Fruit fly (Drosophila melanogaster) whole organism, embryonic: Measurements from ENCODE around the gene CAHbeta.

Experiments used
- Blimp-1 ChIP-seq: fragments of 200-800 bp; sonication (Bioruptor generic); optimal IDR thresholded peaks from 3 replicates; lab custom pipeline; 2018; ENCODE audit warnings: missing biosample characterization, missing genetic modification characterization, mild to moderate bottlenecking, moderate library complexity, missing genetic modification reagents
- CG10366 ChIP-seq: fragments of 200-800 bp; sonication (Bioruptor generic); IDR thresholded peaks from 2 replicates; pipeline ENCODE4 v1.3.6; 2022; ENCODE audit warnings: missing biosample characterization, missing genetic modification characterization
- CG11398 ChIP-seq: fragments of 200-800 bp; sonication (Bioruptor generic); optimal IDR thresholded peaks from 2 replicates; lab custom pipeline; 2016; ENCODE audit warnings: missing biosample characterization, missing genetic modification characterization
- CG11560 ChIP-seq: fragments of 200-800 bp; sonication (Bioruptor generic); IDR thresholded peaks from 3 replicates; pipeline ENCODE4 v1.3.6; 2022; ENCODE audit warnings: missing biosample characterization, missing genetic modification characterization
- CG12071 ChIP-seq: fragments of 200-800 bp; sonication (Bioruptor generic); optimal IDR thresholded peaks from 3 replicates; lab custom pipeline; 2018; ENCODE audit warnings: missing biosample characterization, mild to moderate bottlenecking, missing genetic modification characterization
- CG12219 ChIP-seq: fragments of 200-800 bp; sonication (Bioruptor generic); optimal IDR thresholded peaks from 3 replicates; lab custom pipeline; 2018; ENCODE audit warnings: missing biosample characterization, mild to moderate bottlenecking, missing genetic modification characterization
- CG12659 ChIP-seq: fragments of 200-800 bp; sonication (Bioruptor generic); optimal IDR thresholded peaks from 3 replicates; lab custom pipeline; 2017; ENCODE audit warnings: mild to moderate bottlenecking, missing biosample characterization, missing genetic modification reagents, missing genetic modification characterization
- CG14965 ChIP-seq: fragments of 200-800 bp; sonication (Bioruptor generic); optimal IDR thresholded peaks from 2 replicates; lab custom pipeline; 2016; ENCODE audit warnings: missing biosample characterization, missing genetic modification characterization, borderline replicate concordance
- CG1602 ChIP-seq: fragments of 200-800 bp; sonication (Bioruptor generic); optimal IDR thresholded peaks from 3 replicates; lab custom pipeline; 2016; ENCODE audit warnings: missing biosample characterization, missing genetic modification characterization
- CG17186 ChIP-seq: fragments of 200-800 bp; sonication (Bioruptor generic); optimal IDR thresholded peaks from 3 replicates; lab custom pipeline; 2017; ENCODE audit warnings: missing biosample characterization, missing genetic modification reagents, missing genetic modification characterization
- CG1792 ChIP-seq: fragments of 200-800 bp; sonication (Bioruptor generic); optimal IDR thresholded peaks from 2 replicates; lab custom pipeline; 2016; ENCODE audit warnings: missing biosample characterization, missing genetic modification characterization
- CG18011 ChIP-seq: fragments of 200-800 bp; sonication (Bioruptor generic); optimal IDR thresholded peaks from 2 replicates; lab custom pipeline; 2017; ENCODE audit warnings: missing biosample characterization, missing genetic modification characterization, mild to moderate bottlenecking, moderate library complexity, missing genotype
- CG18476 ChIP-seq: fragments of 200-800 bp; sonication (Bioruptor generic); optimal IDR thresholded peaks from 2 replicates; lab custom pipeline; 2016; ENCODE audit warnings: missing biosample characterization, mild to moderate bottlenecking, missing genetic modification characterization
- CG30431 ChIP-seq: fragments of 200-800 bp; sonication (Bioruptor generic); optimal IDR thresholded peaks from 2 replicates; lab custom pipeline; 2017; ENCODE audit warnings: missing biosample characterization, missing genetic modification characterization
- CG4404 ChIP-seq: fragments of 200-800 bp; sonication (Bioruptor generic); IDR thresholded peaks from 2 replicates; pipeline ENCODE4 v1.3.6; 2022; ENCODE audit warnings: missing biosample characterization, missing genetic modification characterization
- CG4820 ChIP-seq: fragments of 200-800 bp; sonication (Bioruptor generic); optimal IDR thresholded peaks from 3 replicates; lab custom pipeline; 2016; ENCODE audit warnings: missing biosample characterization, missing genetic modification characterization
- CG6813 ChIP-seq: fragments of 200-800 bp; sonication (Bioruptor generic); optimal IDR thresholded peaks from 2 replicates; lab custom pipeline; 2017; ENCODE audit warnings: missing biosample characterization, missing genetic modification characterization, mild to moderate bottlenecking, moderate library complexity, missing genetic modification reagents
- CG7357 ChIP-seq: fragments of 200-800 bp; sonication (Bioruptor generic); IDR thresholded peaks from 3 replicates; pipeline ENCODE4 v1.3.6; 2022; ENCODE audit warnings: missing biosample characterization, missing genetic modification characterization
- CG8089 ChIP-seq: fragments of 200-800 bp; sonication (Bioruptor generic); optimal IDR thresholded peaks from 3 replicates; lab custom pipeline; 2016; ENCODE audit warnings: missing biosample characterization, missing genetic modification characterization
- CG8924 ChIP-seq: fragments of 200-800 bp; optimal IDR thresholded peaks from 3 replicates; lab custom pipeline; 2019; ENCODE audit warnings: missing biosample characterization, mild to moderate bottlenecking, missing genetic modification characterization, moderate library complexity
- CG8944 ChIP-seq: fragments of 200-800 bp; sonication (Bioruptor generic); optimal IDR thresholded peaks from 3 replicates; lab custom pipeline; 2016; ENCODE audit warnings: missing biosample characterization, missing genetic modification characterization
- Camta ChIP-seq: fragments of 200-800 bp; sonication (Bioruptor generic); optimal IDR thresholded peaks from 2 replicates; lab custom pipeline; 2016; ENCODE audit warnings: missing biosample characterization, missing genetic modification characterization
- CkIIα-i1 ChIP-seq: fragments of 200-800 bp; sonication (Bioruptor generic); IDR thresholded peaks from 2 replicates; pipeline ENCODE4 v1.3.6; 2022; ENCODE audit warnings: missing biosample characterization, missing genetic modification characterization
- Dad ChIP-seq: fragments of 200-800 bp; sonication (Bioruptor generic); optimal IDR thresholded peaks from 3 replicates; lab custom pipeline; 2016; ENCODE audit warnings: missing biosample characterization, missing genetic modification characterization
- HLHmδ ChIP-seq: fragments of 200-800 bp; sonication (Bioruptor generic); optimal IDR thresholded peaks from 2 replicates; lab custom pipeline; 2018; ENCODE audit warnings: missing biosample characterization, mild to moderate bottlenecking, missing genetic modification characterization, moderate library complexity
- Jarid2 ChIP-seq: fragments of 200-800 bp; sonication (Bioruptor generic); optimal IDR thresholded peaks from 3 replicates; lab custom pipeline; 2017; ENCODE audit warnings: mild to moderate bottlenecking, missing biosample characterization, missing genetic modification reagents, missing genetic modification characterization
- MESR4 ChIP-seq: fragments of 200-800 bp; sonication (Bioruptor generic); optimal IDR thresholded peaks from 2 replicates; lab custom pipeline; 2018; ENCODE audit warnings: missing biosample characterization, mild to moderate bottlenecking, missing genetic modification characterization, moderate library complexity
- MTF-1 ChIP-seq: fragments of 200-800 bp; sonication (Bioruptor generic); optimal IDR thresholded peaks from 2 replicates; lab custom pipeline; 2018; ENCODE audit warnings: missing biosample characterization, mild to moderate bottlenecking, missing genetic modification characterization, borderline replicate concordance
- Nf-YB ChIP-seq: fragments of 200-800 bp; sonication (Bioruptor generic); optimal IDR thresholded peaks from 3 replicates; lab custom pipeline; 2019; ENCODE audit warnings: missing biosample characterization, mild to moderate bottlenecking, missing genetic modification characterization, moderate library complexity
- NfI ChIP-seq: fragments of 200-800 bp; sonication (Bioruptor generic); optimal IDR thresholded peaks from 3 replicates; lab custom pipeline; 2018; ENCODE audit warnings: missing biosample characterization, mild to moderate bottlenecking, missing genetic modification characterization, moderate library complexity
- Ravus ChIP-seq: fragments of 200-800 bp; sonication (Bioruptor generic); IDR thresholded peaks from 2 replicates; pipeline ENCODE4 v1.3.6; 2022; ENCODE audit warnings: missing biosample characterization, missing genetic modification characterization
- Tbp ChIP-seq: fragments of >200 bp; optimal IDR thresholded peaks from 2 replicates; lab custom pipeline; 2018; ENCODE audit warnings: missing biosample characterization, missing genetic modification characterization
- Usf ChIP-seq: fragments of 200-800 bp; sonication (Bioruptor generic); optimal IDR thresholded peaks from 2 replicates; lab custom pipeline; 2017; ENCODE audit warnings: missing genotype, missing biosample characterization, missing genetic modification characterization
- caup ChIP-seq: fragments of 200-800 bp; sonication (Bioruptor generic); optimal IDR thresholded peaks from 3 replicates; lab custom pipeline; 2017; ENCODE audit warnings: missing biosample characterization, mild to moderate bottlenecking, missing genetic modification characterization, moderate library complexity; ENCODE audit not compliant: severe bottlenecking
- crp ChIP-seq, 2 experiments: fragments of 200-800 bp; sonication (Bioruptor generic); optimal IDR thresholded peaks; 2 replicates in 1 of 2; 3 replicates in 1 of 2; lab custom pipeline; 2017; ENCODE audit warnings: missing biosample characterization in 2 of 2, missing genetic modification characterization in 2 of 2, mild to moderate bottlenecking in 1 of 2, moderate library complexity in 1 of 2
- cwo ChIP-seq: fragments of 200-800 bp; sonication (Bioruptor generic); optimal IDR thresholded peaks from 3 replicates; lab custom pipeline; 2017; ENCODE audit warnings: missing biosample characterization, missing genetic modification characterization, mild to moderate bottlenecking, moderate library complexity, missing genetic modification reagents
- dm ChIP-seq: fragments of 200-800 bp; sonication (Bioruptor generic); optimal IDR thresholded peaks from 3 replicates; lab custom pipeline; 2016; ENCODE audit warnings: missing biosample characterization, missing genetic modification characterization
- gem ChIP-seq: fragments of 200-800 bp; sonication (Bioruptor generic); optimal IDR thresholded peaks from 2 replicates; lab custom pipeline; 2019; ENCODE audit warnings: missing biosample characterization, mild to moderate bottlenecking, missing genetic modification characterization, moderate library complexity
- grn ChIP-seq: fragments of 200-800 bp; sonication (Bioruptor generic); optimal IDR thresholded peaks from 3 replicates; lab custom pipeline; 2017; ENCODE audit warnings: missing biosample characterization, missing genetic modification characterization
- gsb ChIP-seq: fragments of 200-800 bp; sonication (Bioruptor generic); IDR thresholded peaks from 2 replicates; pipeline ENCODE4 v1.3.6; 2022; ENCODE audit warnings: missing biosample characterization, missing genetic modification characterization
- knrl ChIP-seq: fragments of 200-800 bp; sonication (Bioruptor generic); IDR thresholded peaks from 3 replicates; pipeline ENCODE4 v1.3.6; 2022; ENCODE audit warnings: missing biosample characterization, missing genetic modification characterization; ENCODE audit not compliant: partially characterized antibody
- lilli ChIP-seq: fragments of 200-800 bp; sonication (Bioruptor generic); optimal IDR thresholded peaks from 3 replicates; lab custom pipeline; 2016; ENCODE audit warnings: missing biosample characterization, missing genetic modification characterization
- luna ChIP-seq: fragments of 200-800 bp; sonication (Bioruptor generic); optimal IDR thresholded peaks from 2 replicates; lab custom pipeline; 2016; ENCODE audit warnings: missing biosample characterization, missing genetic modification characterization
- pnt ChIP-seq: fragments of 200-800 bp; sonication (Bioruptor generic); optimal IDR thresholded peaks from 3 replicates; lab custom pipeline; 2016; ENCODE audit warnings: missing biosample characterization, missing genetic modification characterization
- pros ChIP-seq: fragments of 200-800 bp; sonication (Bioruptor generic); optimal IDR thresholded peaks from 3 replicates; lab custom pipeline; 2019; ENCODE audit warnings: missing biosample characterization, mild to moderate bottlenecking, missing genetic modification characterization, moderate library complexity
- sens-2 ChIP-seq: fragments of 200-800 bp; sonication (Bioruptor generic); IDR thresholded peaks from 2 replicates; pipeline ENCODE4 v1.3.6; 2022; ENCODE audit warnings: missing biosample characterization, missing genetic modification characterization
- sob ChIP-seq: fragments of 200-800 bp; sonication (Bioruptor generic); IDR thresholded peaks from 2 replicates; pipeline ENCODE4 v1.3.6; 2022; ENCODE audit warnings: missing biosample characterization, missing genetic modification characterization
- stwl ChIP-seq: fragments of 200-800 bp; sonication (Bioruptor generic); optimal IDR thresholded peaks from 3 replicates; lab custom pipeline; 2018; ENCODE audit warnings: missing biosample characterization, mild to moderate bottlenecking, missing genetic modification characterization, moderate library complexity
- tx ChIP-seq: fragments of 200-800 bp; sonication (Bioruptor generic); optimal IDR thresholded peaks from 2 replicates; lab custom pipeline; 2016; ENCODE audit warnings: missing biosample characterization, missing genetic modification characterization
- zen ChIP-seq: fragments of 200-800 bp; sonication (Bioruptor generic); optimal IDR thresholded peaks from 3 replicates; lab custom pipeline; 2018; ENCODE audit warnings: missing biosample characterization, mild to moderate bottlenecking, missing genetic modification characterization, moderate library complexity
- zf30C ChIP-seq: fragments of 200-800 bp; sonication (Bioruptor generic); optimal IDR thresholded peaks from 3 replicates; lab custom pipeline; 2018; ENCODE audit warnings: missing biosample characterization, mild to moderate bottlenecking, missing genetic modification characterization

CAHbeta gene

DNA sequence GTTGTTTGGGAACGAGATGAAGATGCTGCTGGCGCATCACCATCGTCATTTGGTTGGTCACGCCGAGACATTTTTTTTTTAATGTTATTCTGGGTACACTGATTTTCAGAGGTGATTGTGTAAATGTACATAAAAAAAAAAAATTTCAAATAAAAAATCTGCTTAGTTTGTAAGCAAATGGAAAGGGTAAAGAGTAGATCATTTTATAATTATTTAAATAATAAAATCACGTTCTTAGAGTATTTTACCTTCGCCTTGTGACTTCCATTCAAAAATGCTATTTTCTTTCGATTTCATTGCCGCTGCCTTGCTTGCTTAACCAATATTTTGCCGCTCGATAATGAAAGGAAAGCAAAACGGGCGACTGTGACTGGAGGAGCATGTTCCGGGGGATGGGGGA is 1.9 kb upstream of the CAHbeta start (continued):
- TF ChIP-seq sob (GFP tag; lab: Robert Waterston, UW), result no peak
- no peak for TF ChIP-seq lilli (GFP tag; lab: Kevin White, UChicago)
- TF ChIP-seq Jarid2, result no peak
- no peak for TF ChIP-seq dm (GFP tag; lab: Kevin White, UChicago)
- TF ChIP-seq CG14965 (GFP tag; lab: Kevin White, UChicago), result no peak
- no peak for TF ChIP-seq stwl (tag; lab: Kevin White, UChicago)
- no peak for TF ChIP-seq zen (tag; lab: Kevin White, UChicago)
- no peak for TF ChIP-seq CG17186
- TF ChIP-seq Nf-YB (GFP tag; lab: Kevin White, UChicago), result no peak
- TF ChIP-seq CG4404 (GFP tag; lab: Robert Waterston, UW), result no peak
- peak; percentile 64 for TF ChIP-seq gem (tag; lab: Kevin White, UChicago)
- no peak for TF ChIP-seq CG12219 (GFP tag; lab: Kevin White, UChicago)
- no peak for TF ChIP-seq CkIIα-i1
- peak; percentile 34; the same call in 1 of the 3 replicates for TF ChIP-seq CG7357 (GFP tag; lab: Robert Waterston, UW)
- TF ChIP-seq Tbp (GFP tag; lab: Kevin White, UChicago), result no peak
- TF ChIP-seq pnt (GFP tag; lab: Kevin White, UChicago), result no peak
- TF ChIP-seq CG6813, result no peak
- TF ChIP-seq zf30C, result no peak
- no peak for TF ChIP-seq Dad (GFP tag; lab: Kevin White, UChicago)
- TF ChIP-seq CG10366, result peak; percentile 49; the same call in 1 of the 2 replicates
- TF ChIP-seq CG8944 (GFP tag; lab: Kevin White, UChicago), result no peak
- no peak for TF ChIP-seq CG4820 (GFP tag; lab: Kevin White, UChicago)
- no peak for TF ChIP-seq CG12659 (GFP tag; lab: Kevin White, UChicago)
- TF ChIP-seq Ravus (GFP tag; lab: Robert Waterston, UW), result no peak
- TF ChIP-seq MESR4 (GFP tag; lab: Kevin White, UChicago), result no peak
- TF ChIP-seq cwo (GFP tag; lab: Kevin White, UChicago), result no peak
- TF ChIP-seq CG8924, result peak; percentile 1
- no peak for TF ChIP-seq MTF-1 (GFP tag; lab: Kevin White, UChicago)
- TF ChIP-seq luna (GFP tag; lab: Kevin White, UChicago), result no peak
- TF ChIP-seq CG30431 (GFP tag; lab: Kevin White, UChicago), result no peak
- TF ChIP-seq CG8089, result no peak
- TF ChIP-seq CG18476, result no peak
- peak; percentile 79 for TF ChIP-seq Blimp-1 (GFP tag; lab: Kevin White, UChicago)
- TF ChIP-seq CG18011 (GFP tag; lab: Kevin White, UChicago), result no peak
- no peak for TF ChIP-seq Camta (GFP tag; lab: Kevin White, UChicago)
- no peak for TF ChIP-seq knrl (GFP tag; lab: Robert Waterston, UW)
- no peak for TF ChIP-seq HLHmδ (GFP tag; lab: Kevin White, UChicago)
- TF ChIP-seq caup (GFP tag; lab: Kevin White, UChicago), result no peak
- TF ChIP-seq tx (GFP tag; lab: Kevin White, UChicago), result no peak
- no peak for TF ChIP-seq gsb
- no peak for TF ChIP-seq CG11398
- no peak for TF ChIP-seq grn (GFP tag; lab: Kevin White, UChicago)
- no peak for TF ChIP-seq crp (GFP tag; optimal IDR thresholded peaks at IDR 0.05; lab: Kevin White, UChicago)
- no peak for TF ChIP-seq CG1792 (GFP tag; lab: Kevin White, UChicago)
- TF ChIP-seq NfI (GFP tag; lab: Kevin White, UChicago), result no peak
- no peak for TF ChIP-seq CG12071
- peak; percentile 14 for TF ChIP-seq CG1602 (GFP tag; lab: Kevin White, UChicago)
- TF ChIP-seq pros, result no peak
- no peak for TF ChIP-seq Usf
- no peak for TF ChIP-seq sens-2 (GFP tag; lab: Robert Waterston, UW)
- 0 out of 3 replicates have a peak, but pooled peaks have one; percentile 27 for TF ChIP-seq CG11560 (tag; lab: Robert Waterston, UW)
